3 worm cellular contexts compared by ENCODE assay signal in the genomic region with DNA sequence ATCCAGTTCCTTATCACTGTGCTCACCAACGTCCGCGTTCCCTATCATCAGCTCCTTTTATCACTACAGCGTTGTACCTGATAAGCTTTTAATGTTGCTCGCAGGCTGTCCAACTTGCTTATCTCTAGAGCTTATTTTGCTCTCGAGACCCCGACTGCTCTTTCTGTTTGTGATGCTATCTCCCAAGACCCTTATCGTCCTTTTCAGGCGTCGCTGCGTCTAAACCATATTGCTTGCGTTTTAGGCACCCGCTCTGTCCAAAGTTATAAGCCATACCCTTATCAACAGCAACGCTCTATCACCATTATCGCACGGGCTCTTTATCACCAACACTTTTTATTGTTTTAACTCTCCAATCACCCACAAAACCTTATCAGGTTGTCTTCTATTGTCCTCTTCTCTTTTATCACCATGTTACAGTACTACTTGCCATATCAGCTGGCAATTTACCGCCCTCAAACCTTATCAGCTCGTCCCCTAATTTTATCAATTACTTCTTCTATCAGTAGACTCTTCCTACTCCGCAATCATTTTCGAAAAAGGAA.
TF ChIP-seq lines count a peak whose summit lies in the region.

No protein-coding gene starts in this region.

TF ChIP-seq in whole organism, L1 larva, 84 proteins besides CTCF, POLR2A, EP300 and RAD21 (continued from another document):
- TF ChIP-seq aha-1 (tag; optimal IDR thresholded peaks at IDR 0.05; lab: Kevin White, UChicago) (no peak), ets-5 (GFP tag; IDR thresholded peaks at IDR 0.05; lab: Robert Waterston, UW) (no peak), nhr-47 (tag; optimal IDR thresholded peaks at IDR 0.05; lab: Kevin White, UChicago) (no peak), sup-37 (GFP tag; optimal IDR thresholded peaks at IDR 0.05; lab: Kevin White, UChicago) (no peak), pqm-1 (tag; optimal IDR thresholded peaks at IDR 0.05; lab: Kevin White, UChicago) (peak; percentile 96), isw-1 (GFP tag; IDR thresholded peaks at IDR 0.05; lab: Robert Waterston, UW) (no peak), C34B4.2 (tag; optimal IDR thresholded peaks at IDR 0.05; lab: Kevin White, UChicago) (no peak), mef-2 (tag; optimal IDR thresholded peaks at IDR 0.05; lab: Kevin White, UChicago) (no peak), nhr-237 (tag; optimal IDR thresholded peaks at IDR 0.05; lab: Kevin White, UChicago) (no peak), ceh-82 (tag; optimal IDR thresholded peaks at IDR 0.05; lab: Kevin White, UChicago) (no peak), ama-1 (optimal IDR thresholded peaks at IDR 0.05; lab: Kevin White, UChicago) (no peak), C04F5.9 (tag; optimal IDR thresholded peaks at IDR 0.05; lab: Kevin White, UChicago) (no peak), elt-3 (tag; optimal IDR thresholded peaks at IDR 0.05; lab: Kevin White, UChicago) (no peak), nhr-19 (GFP tag; conservative IDR thresholded peaks at IDR 0.05; lab: Robert Waterston, UW) (peak; percentile 19; the same call in 1 of the 2 replicates), nhr-85 (tag; lab: Kevin White, UChicago) (no peak), jun-1 (tag; optimal IDR thresholded peaks at IDR 0.05; lab: Kevin White, UChicago) (peak; percentile 92), nhr-11 (tag; optimal IDR thresholded peaks at IDR 0.05; lab: Kevin White, UChicago) (no peak), snu-23 (GFP tag; optimal IDR thresholded peaks at IDR 0.05; lab: Kevin White, UChicago) (no peak), egl-13 (tag; optimal IDR thresholded peaks at IDR 0.05; lab: Kevin White, UChicago) (peak; percentile 94), nhr-90 (tag; optimal IDR thresholded peaks at IDR 0.05; lab: Kevin White, UChicago; ENCODE audit: poor library complexity) (peak; percentile 59), swsn-7 (tag; optimal IDR thresholded peaks at IDR 0.05; lab: Kevin White, UChicago) (no peak), C16A3.4 (tag; optimal IDR thresholded peaks at IDR 0.05; lab: Kevin White, UChicago) (no peak), F16B12.6 (tag; optimal IDR thresholded peaks at IDR 0.05; lab: Kevin White, UChicago) (no peak), tbx-2 (tag; optimal IDR thresholded peaks at IDR 0.05; lab: Kevin White, UChicago) (peak; percentile 19), fkh-8 (tag; optimal IDR thresholded peaks at IDR 0.05; lab: Kevin White, UChicago) (no peak), nhr-28 (tag; optimal IDR thresholded peaks at IDR 0.05; lab: Kevin White, UChicago) (no peak), lin-14 (GFP tag; optimal IDR thresholded peaks at IDR 0.05; lab: Kevin White, UChicago) (peak; percentile 33), hlh-17 (GFP tag; optimal IDR thresholded peaks at IDR 0.05; lab: Kevin White, UChicago; ENCODE audit: borderline replicate concordance) (no peak), rnt-1 (tag; optimal IDR thresholded peaks at IDR 0.05; lab: Kevin White, UChicago) (no peak), ceh-88 (GFP tag; IDR thresholded peaks at IDR 0.05; lab: Robert Waterston, UW) (no peak), nhr-77 (tag; optimal IDR thresholded peaks at IDR 0.05; lab: Kevin White, UChicago) (no peak), mab-9 (GFP tag; IDR thresholded peaks at IDR 0.05; lab: Robert Waterston, UW) (no peak), grh-1 (GFP tag; IDR thresholded peaks at IDR 0.05; lab: Robert Waterston, UW) (no peak)
TF ChIP-seq in whole organism, L1 larva: peak in this region for 18.

TF ChIP-seq in whole organism, L3 larva, 47 proteins besides CTCF, POLR2A, EP300 and RAD21 (continued from another document):
- TF ChIP-seq hmg-11 (tag; optimal IDR thresholded peaks at IDR 0.05; lab: Kevin White, UChicago): no peak
TF ChIP-seq in whole organism, L3 larva: peak in this region for 8.

TF ChIP-seq in whole organism, L4 larva, 104 proteins besides CTCF, POLR2A, EP300 and RAD21 (continued from another document):
- TF ChIP-seq T26A8.4 (GFP tag; IDR thresholded peaks at IDR 0.05; lab: Robert Waterston, UW) (peak; percentile 55; the same call in 1 of the 2 replicates), attf-4 (tag; optimal IDR thresholded peaks at IDR 0.05; lab: Kevin White, UChicago) (no peak), R02D3.7 (tag; optimal IDR thresholded peaks at IDR 0.05; lab: Kevin White, UChicago) (no peak), unc-130 (GFP tag; optimal IDR thresholded peaks at IDR 0.05; lab: Kevin White, UChicago) (no peak), mdl-1 (tag; optimal IDR thresholded peaks at IDR 0.05; lab: Kevin White, UChicago) (peak in 1 of 2 experiments; percentile 30), madf-9 (GFP tag; conservative IDR thresholded peaks at IDR 0.05; lab: Robert Waterston, UW) (0 out of 2 replicates have a peak, but pooled peaks have one; percentile 7), aha-1 (tag; lab: Kevin White, UChicago) (peak; percentile 97), lin-15B (tag; optimal IDR thresholded peaks at IDR 0.05; lab: Kevin White, UChicago) (no peak), jun-1 (tag; optimal IDR thresholded peaks at IDR 0.05; lab: Kevin White, UChicago) (peak; percentile 95), tra-1 (GFP tag; IDR thresholded peaks at IDR 0.05; lab: Robert Waterston, UW) (peak; percentile 98), lir-3 (tag; optimal IDR thresholded peaks at IDR 0.05; lab: Kevin White, UChicago) (no peak), spr-3 (GFP tag; optimal IDR thresholded peaks at IDR 0.05; lab: Kevin White, UChicago) (no peak), tag-97 (GFP tag; IDR thresholded peaks at IDR 0.05; lab: Robert Waterston, UW) (no peak), ZK337.2 (GFP tag; IDR thresholded peaks at IDR 0.05; lab: Robert Waterston, UW) (0 out of 2 replicates have a peak, but pooled peaks have one; percentile 31), Y105C5A.15 (GFP tag; IDR thresholded peaks at IDR 0.05; lab: Robert Waterston, UW) (no peak), F44E2.7 (GFP tag; IDR thresholded peaks at IDR 0.05; lab: Robert Waterston, UW) (no peak), sdz-12 (GFP tag; optimal IDR thresholded peaks at IDR 0.05; lab: Kevin White, UChicago) (no peak), mes-2 (tag; optimal IDR thresholded peaks at IDR 0.05; lab: Kevin White, UChicago; ENCODE audit: poor library complexity, severe bottlenecking) (no peak), dmd-8 (GFP tag; IDR thresholded peaks at IDR 0.05; lab: Robert Waterston, UW) (no peak; the same call in 1 of the 2 replicates), hlh-11 (tag; optimal IDR thresholded peaks at IDR 0.05; lab: Kevin White, UChicago) (peak; percentile 98), ztf-7 (tag; optimal IDR thresholded peaks at IDR 0.05; lab: Kevin White, UChicago) (no peak), mxl-3 (GFP tag; optimal IDR thresholded peaks at IDR 0.05; lab: Kevin White, UChicago) (peak; percentile 66), mdt-29 (GFP tag; IDR thresholded peaks at IDR 0.05; lab: Robert Waterston, UW) (peak; percentile 51; the same call in 1 of the 2 replicates), nhr-111 (GFP tag; optimal IDR thresholded peaks at IDR 0.05; lab: Kevin White, UChicago) (no peak), lim-7 (GFP tag; IDR thresholded peaks at IDR 0.05; lab: Robert Waterston, UW) (no peak), Y5F2A.4 (GFP tag; optimal IDR thresholded peaks at IDR 0.05; lab: Kevin White, UChicago) (no peak), ceh-44 (GFP tag; IDR thresholded peaks at IDR 0.05; lab: Robert Waterston, UW) (no peak), lin-29 (GFP tag; IDR thresholded peaks at IDR 0.05; lab: Robert Waterston, UW) (no peak), daf-16 (GFP tag; optimal IDR thresholded peaks at IDR 0.05; lab: Kevin White, UChicago) (peak in 1 of 2 experiments; percentile 98), daf-16 (tag; optimal IDR thresholded peaks at IDR 0.05; lab: Kevin White, UChicago) (peak; percentile 94), madf-5 (GFP tag; IDR thresholded peaks at IDR 0.05; lab: Robert Waterston, UW) (no peak), dmd-9 (GFP tag; IDR thresholded peaks at IDR 0.05; lab: Robert Waterston, UW) (no peak), ceh-20 (GFP tag; IDR thresholded peaks at IDR 0.05; lab: Robert Waterston, UW) (peak; percentile 84; the same call in 1 of the 2 replicates), nhr-237 (tag; optimal IDR thresholded peaks at IDR 0.05; lab: Kevin White, UChicago) (no peak), F49E8.2 (tag; optimal IDR thresholded peaks at IDR 0.05; lab: Kevin White, UChicago; ENCODE audit: borderline replicate concordance) (no peak), zfp-2 (tag; optimal IDR thresholded peaks at IDR 0.05; lab: Kevin White, UChicago) (no peak), ceh-28 (tag; optimal IDR thresholded peaks at IDR 0.05; lab: Kevin White, UChicago) (no peak), zag-1 (tag; optimal IDR thresholded peaks at IDR 0.05; lab: Kevin White, UChicago) (no peak), ctbp-1 (GFP tag; IDR thresholded peaks at IDR 0.05; lab: Robert Waterston, UW) (no peak), snpc-4 (tag; optimal IDR thresholded peaks at IDR 0.05; lab: Kevin White, UChicago) (no peak), nhr-48 (tag; optimal IDR thresholded peaks at IDR 0.05; lab: Kevin White, UChicago) (peak; percentile 95), hlh-30 (tag; optimal IDR thresholded peaks at IDR 0.05; lab: Kevin White, UChicago; ENCODE audit: insufficient read depth) (no peak), D1046.2 (GFP tag; IDR thresholded peaks at IDR 0.05; lab: Robert Waterston, UW) (no peak), pha-4 (GFP tag; IDR thresholded peaks at IDR 0.05; lab: Robert Waterston, UW) (peak; percentile 92), pha-4 (tag; optimal IDR thresholded peaks at IDR 0.05; lab: Kevin White, UChicago) (no peak), zip-2 (tag; optimal IDR thresholded peaks at IDR 0.05; lab: Kevin White, UChicago) (no peak), ZK546.5 (tag; optimal IDR thresholded peaks at IDR 0.05; lab: Kevin White, UChicago) (no peak), snpc-1.2 (GFP tag; IDR thresholded peaks at IDR 0.05; lab: Robert Waterston, UW) (no peak), daf-19 (GFP tag; conservative IDR thresholded peaks at IDR 0.05; lab: Robert Waterston, UW) (no peak), nhr-28 (tag; optimal IDR thresholded peaks at IDR 0.05; lab: Kevin White, UChicago) (peak; percentile 95), ceh-32 (tag; optimal IDR thresholded peaks at IDR 0.05; lab: Kevin White, UChicago; ENCODE audit: poor library complexity) (no peak), unc-62 (GFP tag; optimal IDR thresholded peaks at IDR 0.05 in 1 of 2; lab: Kevin White, UChicago) (peak in 1 of 2 experiments; percentile 74), unc-62 (tag; optimal IDR thresholded peaks at IDR 0.05; lab: Kevin White, UChicago) (no peak), nhr-41 (GFP tag; IDR thresholded peaks at IDR 0.05; lab: Robert Waterston, UW) (peak; percentile 93), aly-2 (tag; optimal IDR thresholded peaks at IDR 0.05; lab: Kevin White, UChicago) (no peak), hmg-1.1 (GFP tag; IDR thresholded peaks at IDR 0.05; lab: Robert Waterston, UW) (0 out of 2 replicates have a peak, but pooled peaks have one; percentile 29), Y75B8A.6 (GFP tag; IDR thresholded peaks at IDR 0.05; lab: Robert Waterston, UW) (peak; percentile 58; the same call in 1 of the 2 replicates), nhr-25 (tag; optimal IDR thresholded peaks at IDR 0.05; lab: Kevin White, UChicago; ENCODE audit: borderline replicate concordance, insufficient read depth) (no peak), fos-1 (tag; optimal IDR thresholded peaks at IDR 0.05; lab: Kevin White, UChicago) (peak; percentile 88), fkh-10 (GFP tag; optimal IDR thresholded peaks at IDR 0.05; lab: Kevin White, UChicago) (no peak), nhr-42 (GFP tag; IDR thresholded peaks at IDR 0.05; lab: Robert Waterston, UW) (peak; percentile 81), ceh-82 (tag; optimal IDR thresholded peaks at IDR 0.05; lab: Kevin White, UChicago) (no peak), lin-13 (GFP tag; optimal IDR thresholded peaks at IDR 0.05; lab: Kevin White, UChicago) (peak; percentile 27), saeg-2 (GFP tag; IDR thresholded peaks at IDR 0.05; lab: Robert Waterston, UW) (peak; percentile 77; the same call in 1 of the 2 replicates), vab-7 (GFP tag; IDR thresholded peaks at IDR 0.05; lab: Robert Waterston, UW) (no peak), Y48G9A.11 (GFP tag; IDR thresholded peaks at IDR 0.05; lab: Robert Waterston, UW) (no peak)
